Worm (Caenorhabditis elegans): ENCODE results near the gene fbxb-115.
"Not testable (repeated sequence)": the region's sequence is repeated elsewhere in the genome, so short reads cannot be mapped to it uniquely, and the experiment has no call there.

fbxb-115 gene

DNA sequence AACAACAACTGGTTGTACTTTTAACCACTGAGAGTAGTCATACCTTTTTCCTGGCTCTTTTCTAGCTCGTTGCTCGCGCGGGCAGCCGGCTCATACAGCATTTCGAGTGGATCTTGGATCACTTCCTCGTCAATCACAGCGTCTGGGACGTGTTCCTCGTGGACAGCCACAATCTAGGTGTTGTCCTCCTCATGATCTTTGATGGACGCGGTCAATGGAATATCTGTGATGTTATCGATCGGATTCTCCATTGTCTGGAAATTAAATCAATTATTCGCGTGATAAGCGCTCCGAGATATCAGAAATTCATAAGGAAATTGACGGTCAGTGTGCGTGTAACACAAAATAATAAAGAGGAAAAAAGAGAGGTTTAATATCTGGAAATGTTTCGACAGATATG is 39.9 kb upstream of the fbxb-115 start, which contains the start of gene F21D9.8:
TSS of gene F21D9.8 (minus strand) at position 101 of the 400 bp plus-strand sequence.
- TF ChIP-seq pag-3 (tag; optimal IDR thresholded peaks at IDR 0.05; ENCODE audit: borderline replicate concordance, insufficient read depth) (no peak), elt-2 (tag; optimal IDR thresholded peaks at IDR 0.05) (no peak), swsn-7 (tag; optimal IDR thresholded peaks at IDR 0.05) (no peak), lin-35 (GFP tag; optimal IDR thresholded peaks at IDR 0.05) (no peak), skn-1 (tag; optimal IDR thresholded peaks at IDR 0.05) (no peak)

- TF ChIP-seq swsn-7 (tag; optimal IDR thresholded peaks at IDR 0.05) (no peak), sox-4 (tag; optimal IDR thresholded peaks at IDR 0.05) (no peak), ces-1 (GFP tag; optimal IDR thresholded peaks at IDR 0.05) (no peak), elt-2 (tag; optimal IDR thresholded peaks at IDR 0.05) (no peak), F16B12.6 (tag; optimal IDR thresholded peaks at IDR 0.05) (no peak), pag-3 (tag; optimal IDR thresholded peaks at IDR 0.05; ENCODE audit: borderline replicate concordance, insufficient read depth) (no peak), hpl-2 (GFP tag; optimal IDR thresholded peaks at IDR 0.05) (no peak), nhr-20 (tag; optimal IDR thresholded peaks at IDR 0.05) (no peak), ceh-90 (tag; optimal IDR thresholded peaks at IDR 0.05) (no peak), nhr-90 (tag; optimal IDR thresholded peaks at IDR 0.05; ENCODE audit: poor library complexity) (no peak), efl-1 (optimal IDR thresholded peaks at IDR 0.05) (no peak), efl-1 (GFP tag; optimal IDR thresholded peaks at IDR 0.05 in 1 of 2) (no peak), unc-86 (tag; optimal IDR thresholded peaks at IDR 0.05) (no peak), lin-39 (tag; optimal IDR thresholded peaks at IDR 0.05) (no peak), hlh-17 (GFP tag; optimal IDR thresholded peaks at IDR 0.05; ENCODE audit: borderline replicate concordance) (no peak), mep-1 (tag; optimal IDR thresholded peaks at IDR 0.05) (no peak), hlh-4 (tag; optimal IDR thresholded peaks at IDR 0.05) (no peak), sup-37 (GFP tag; optimal IDR thresholded peaks at IDR 0.05) (no peak)
Measured at ce11 chrV:19278488-19278887, 38.5 kb upstream of the fbxb-115 start.

DNA sequence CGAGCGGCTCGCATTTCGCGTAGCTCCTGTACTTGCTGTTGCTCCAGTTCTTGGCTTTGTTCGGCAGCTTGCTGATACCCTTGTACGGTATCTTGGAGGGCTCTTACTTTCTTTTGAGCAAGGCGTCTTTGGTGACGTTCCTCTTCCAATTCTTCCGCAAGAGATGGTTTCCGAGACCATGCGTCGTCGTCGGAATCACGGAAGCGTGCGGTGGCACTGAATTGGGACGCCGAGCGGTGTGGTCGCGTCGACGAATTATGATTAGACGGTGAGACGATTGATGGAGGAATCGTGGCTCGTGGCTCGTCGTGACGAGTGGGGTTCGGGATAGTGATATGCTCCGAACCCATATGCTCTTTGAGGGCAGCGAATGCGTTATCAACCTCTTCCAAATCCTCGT is 36.3 kb upstream of the fbxb-115 start:
- TF ChIP-seq egl-27 (tag; optimal IDR thresholded peaks at IDR 0.05) (no peak), xbp-1 (tag; optimal IDR thresholded peaks at IDR 0.05) (no peak), blmp-1 (tag; optimal IDR thresholded peaks at IDR 0.05) (no peak), efl-1 (optimal IDR thresholded peaks at IDR 0.05) (no peak), efl-1 (GFP tag; optimal IDR thresholded peaks at IDR 0.05 in 1 of 2) (no peak), pax-3 (tag; optimal IDR thresholded peaks at IDR 0.05) (no peak), nhr-90 (tag; optimal IDR thresholded peaks at IDR 0.05; ENCODE audit: poor library complexity) (no peak), zip-4 (GFP tag; optimal IDR thresholded peaks at IDR 0.05) (no peak), fkh-4 (tag; optimal IDR thresholded peaks at IDR 0.05; ENCODE audit: borderline replicate concordance) (no peak)

- not testable (repeated sequence) for TF ChIP-seq egl-13 (tag; optimal IDR thresholded peaks at IDR 0.05); C16A3.4 (tag; optimal IDR thresholded peaks at IDR 0.05); hlh-17 (GFP tag; optimal IDR thresholded peaks at IDR 0.05; ENCODE audit: borderline replicate concordance)
Measured at ce11 chrV:19264148-19264547, 24.1 kb upstream of the fbxb-115 start, which contains the start of gene F21D9.1. Gene F21D9.1, plus strand, starts transcription at chrV:19264448.

DNA sequence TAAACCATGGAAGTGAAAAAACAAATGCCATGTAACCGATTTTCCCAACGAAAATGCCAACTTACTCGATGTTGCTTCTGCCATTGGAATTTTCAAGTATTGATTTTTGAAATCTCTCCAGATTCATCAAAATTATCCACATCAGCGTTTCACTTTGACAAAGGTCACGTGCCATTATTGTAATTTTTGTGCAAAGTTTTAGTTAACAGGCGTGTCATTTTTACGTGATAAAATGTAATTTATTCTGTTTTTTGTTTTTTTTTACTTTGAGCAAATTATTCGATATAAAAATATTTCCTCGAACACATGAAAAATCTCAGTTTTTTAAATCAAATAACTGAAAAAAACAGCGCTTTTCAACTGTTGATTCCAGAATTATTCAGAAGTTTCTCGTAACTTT is 22.3 kb upstream of the fbxb-115 start, which contains the start of gene F21D9.2:
TSS of gene F21D9.2 (minus strand) at position 101 of the 400 bp plus-strand sequence.
- TF ChIP-seq C34B4.2 (tag; optimal IDR thresholded peaks at IDR 0.05) = no peak
- TF ChIP-seq Y116A8C.19 (tag; optimal IDR thresholded peaks at IDR 0.05; ENCODE audit: borderline replicate concordance) = no peak
- no peak for TF ChIP-seq fkh-10 (GFP tag; optimal IDR thresholded peaks at IDR 0.05)
- TF ChIP-seq mep-1 (tag; optimal IDR thresholded peaks at IDR 0.05) = no peak
- TF ChIP-seq ama-1 (optimal IDR thresholded peaks at IDR 0.05) = no peak

- no peak for TF ChIP-seq pag-3 (tag; optimal IDR thresholded peaks at IDR 0.05; ENCODE audit: borderline replicate concordance, insufficient read depth)
- TF ChIP-seq ceh-82 (tag; optimal IDR thresholded peaks at IDR 0.05) = no peak
- TF ChIP-seq nhr-71 (tag; optimal IDR thresholded peaks at IDR 0.05) = no peak
- no peak for TF ChIP-seq lin-39 (tag; optimal IDR thresholded peaks at IDR 0.05)
- no peak for TF ChIP-seq pax-3 (tag; optimal IDR thresholded peaks at IDR 0.05)
- no peak for TF ChIP-seq lin-13 (GFP tag; optimal IDR thresholded peaks at IDR 0.05)
- TF ChIP-seq Y116A8C.19 (tag; optimal IDR thresholded peaks at IDR 0.05; ENCODE audit: borderline replicate concordance) = no peak
- no peak for TF ChIP-seq C04F5.9 (tag; optimal IDR thresholded peaks at IDR 0.05)
- TF ChIP-seq dsc-1 (tag; optimal IDR thresholded peaks at IDR 0.05) = no peak
- TF ChIP-seq lin-35 (GFP tag; optimal IDR thresholded peaks at IDR 0.05) = no peak
- TF ChIP-seq snpc-4 (tag; optimal IDR thresholded peaks at IDR 0.05) = no peak
- no peak for TF ChIP-seq mab-9 (GFP tag; IDR thresholded peaks at IDR 0.05)
- TF ChIP-seq skn-1 (tag; optimal IDR thresholded peaks at IDR 0.05) = no peak
- TF ChIP-seq dpl-1 (GFP tag; optimal IDR thresholded peaks at IDR 0.05) = no peak
- TF ChIP-seq fkh-10 (GFP tag; optimal IDR thresholded peaks at IDR 0.05) = no peak
- no peak for TF ChIP-seq nhr-28 (tag; optimal IDR thresholded peaks at IDR 0.05)
- no peak for TF ChIP-seq fkh-4 (tag; optimal IDR thresholded peaks at IDR 0.05; ENCODE audit: borderline replicate concordance)
- no peak for TF ChIP-seq sox-4 (tag; optimal IDR thresholded peaks at IDR 0.05)
Measured at ce11 chrV:19260686-19261085, 20.7 kb upstream of the fbxb-115 start.

Data from whole organism, L1 larva.